Fruit fly (Drosophila melanogaster): Measurements from ENCODE around the gene PIG-P.

Gene PIG-P

DNA sequence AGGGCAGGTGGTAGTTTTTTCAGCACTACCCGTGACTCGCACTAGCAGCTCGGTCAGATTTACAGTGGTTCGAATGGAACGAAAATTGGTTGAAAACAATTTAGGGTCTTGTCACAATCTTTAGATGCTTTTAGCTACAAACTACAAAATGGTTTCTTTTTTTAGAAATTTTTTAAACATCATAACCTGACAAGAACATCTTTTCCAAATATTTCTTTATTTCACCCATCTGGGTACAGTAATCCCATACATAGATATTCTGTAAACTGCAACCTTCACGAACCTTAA lies 22.7 kb downstream of the PIG-P start (continued):
- TF ChIP-seq CG14860 (GFP tag; IDR thresholded peaks at IDR 0.05; ENCODE audit: partially characterized antibody) (0 out of 3 replicates have a peak, but pooled peaks have one; percentile 35), mam (GFP tag; optimal IDR thresholded peaks at IDR 0.05) (no peak), tup (GFP tag; optimal IDR thresholded peaks at IDR 0.05) (no peak), CG11723 (GFP tag; optimal IDR thresholded peaks at IDR 0.05) (no peak), fd102C (GFP tag; optimal IDR thresholded peaks at IDR 0.05) (no peak), Drgx (GFP tag; IDR thresholded peaks at IDR 0.05) (no peak)

DNA sequence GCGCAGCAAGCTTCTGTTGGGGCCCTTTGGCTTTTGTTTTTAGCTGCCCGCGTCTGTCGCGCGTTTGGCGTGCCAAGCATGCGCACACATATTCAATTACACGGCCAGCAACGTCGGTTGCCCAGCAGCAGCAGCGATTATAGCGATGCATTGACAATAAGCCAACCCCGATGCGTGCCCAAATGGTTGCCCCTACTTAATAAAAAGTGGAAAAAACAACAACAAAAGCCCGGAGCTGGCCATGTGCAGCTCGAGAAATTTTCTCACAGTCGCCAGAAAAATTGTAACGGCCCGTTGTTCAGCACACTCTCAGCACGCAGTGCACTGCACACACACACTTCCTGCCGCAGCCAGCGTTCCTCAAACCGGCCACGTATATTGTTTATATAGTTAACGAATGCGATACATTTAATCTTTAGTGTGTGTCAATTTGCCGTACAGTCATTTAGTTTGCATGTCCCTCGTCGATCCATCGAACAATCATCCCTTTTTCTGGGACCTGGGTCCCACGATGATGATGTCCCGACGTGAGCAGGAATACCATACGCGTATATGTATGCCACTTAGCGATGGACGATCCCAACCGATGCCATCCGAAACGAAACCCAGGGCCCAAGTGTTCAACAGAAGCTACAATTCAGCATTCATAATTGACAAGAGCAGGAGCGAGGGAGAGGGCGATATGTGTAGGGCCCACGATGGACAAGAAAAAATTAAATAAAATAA lies 23.2 kb downstream of the PIG-P start:
- peak in 1 of 2 experiments; percentile 38 for TF ChIP-seq tll (GFP tag; optimal IDR thresholded peaks at IDR 0.05)
- peak; percentile 51 for TF ChIP-seq cg (GFP tag; optimal IDR thresholded peaks at IDR 0.05)
- no peak for TF ChIP-seq emc (GFP tag; optimal IDR thresholded peaks at IDR 0.05)
- TF ChIP-seq dysf (GFP tag; IDR thresholded peaks at IDR 0.05) = peak; percentile 38; the same call in 1 of the 3 replicates
- TF ChIP-seq repo (GFP tag; optimal IDR thresholded peaks at IDR 0.05) = no peak
- no peak for TF ChIP-seq CG12391 (tag; optimal IDR thresholded peaks at IDR 0.05)
- TF ChIP-seq D (optimal IDR thresholded peaks at IDR 0.05) = peak; percentile 66
- TF ChIP-seq D (GFP tag; optimal IDR thresholded peaks at IDR 0.05) = no peak
- no peak for TF ChIP-seq z (GFP tag; IDR thresholded peaks at IDR 0.05)
- TF ChIP-seq CG6689 (GFP tag; IDR thresholded peaks at IDR 0.05) = no peak
- no peak for TF ChIP-seq CG15696 (tag; optimal IDR thresholded peaks at IDR 0.05)
- TF ChIP-seq Xrp1 (GFP tag; IDR thresholded peaks at IDR 0.05) = no peak
- TF ChIP-seq CG8089 (GFP tag; optimal IDR thresholded peaks at IDR 0.05) = no peak
- TF ChIP-seq cad (GFP tag; optimal IDR thresholded peaks at IDR 0.05) = no peak
- no peak for TF ChIP-seq Gsc (GFP tag; IDR thresholded peaks at IDR 0.05)
- TF ChIP-seq CG10209 (GFP tag; optimal IDR thresholded peaks at IDR 0.05) = no peak
- no peak for TF ChIP-seq sima (GFP tag; optimal IDR thresholded peaks at IDR 0.05)
- TF ChIP-seq usp (GFP tag; optimal IDR thresholded peaks at IDR 0.05) = no peak
- no peak for TF ChIP-seq CG7372 (GFP tag; IDR thresholded peaks at IDR 0.05)
- no peak for TF ChIP-seq al (GFP tag; IDR thresholded peaks at IDR 0.05)
- no peak for TF ChIP-seq lov (optimal IDR thresholded peaks at IDR 0.05)
- peak; percentile 37; the same call in 1 of the 3 replicates for TF ChIP-seq lov (GFP tag; IDR thresholded peaks at IDR 0.05)
- peak; percentile 36 for TF ChIP-seq CG1832 (GFP tag; optimal IDR thresholded peaks at IDR 0.05)
- TF ChIP-seq CG4282 (GFP tag; optimal IDR thresholded peaks at IDR 0.05) = no peak
- no peak for TF ChIP-seq CG4404 (GFP tag; IDR thresholded peaks at IDR 0.05)
- no peak for TF ChIP-seq ase (GFP tag; IDR thresholded peaks at IDR 0.05)
- TF ChIP-seq CG10565 (GFP tag; optimal IDR thresholded peaks at IDR 0.05) = no peak
- peak; percentile 27 for TF ChIP-seq nerfin-1 (tag; optimal IDR thresholded peaks at IDR 0.05)
- no peak for TF ChIP-seq Optix (GFP tag; IDR thresholded peaks at IDR 0.05)
- TF ChIP-seq CG4360 (GFP tag; IDR thresholded peaks at IDR 0.05) = peak; percentile 91
- TF ChIP-seq abd-A (tag; optimal IDR thresholded peaks at IDR 0.05) = peak; percentile 17
- peak; percentile 31 for TF ChIP-seq ewg (GFP tag; optimal IDR thresholded peaks at IDR 0.05)
- TF ChIP-seq Med (GFP tag) = peak; percentile 25
- no peak for TF ChIP-seq cwo (GFP tag; optimal IDR thresholded peaks at IDR 0.05)
- peak; percentile 77 for TF ChIP-seq CG8924 (tag; optimal IDR thresholded peaks at IDR 0.05)
- TF ChIP-seq gsb-n (tag; optimal IDR thresholded peaks at IDR 0.05) = peak; percentile 56
- peak in 1 of 3 experiments; percentile 40 for TF ChIP-seq Stat92E (GFP tag; optimal IDR thresholded peaks at IDR 0.05)
- no peak for TF ChIP-seq HmgD (GFP tag; optimal IDR thresholded peaks at IDR 0.05)
- no peak for TF ChIP-seq Bgb (GFP tag; IDR thresholded peaks at IDR 0.05; ENCODE audit: partially characterized antibody)
- peak; percentile 67 for TF ChIP-seq sqz (GFP tag; optimal IDR thresholded peaks at IDR 0.05)
- peak; percentile 57 for TF ChIP-seq Ets65A (GFP tag)
- TF ChIP-seq pros (GFP tag; optimal IDR thresholded peaks at IDR 0.05) = peak; percentile 92
- peak; percentile 74 for TF ChIP-seq Kr (GFP tag; optimal IDR thresholded peaks at IDR 0.05)

Data from whole organism, embryonic.